Worm (Caenorhabditis elegans): Measurements from ENCODE around the gene T05C7.8.

The T05C7.8 gene

DNA sequence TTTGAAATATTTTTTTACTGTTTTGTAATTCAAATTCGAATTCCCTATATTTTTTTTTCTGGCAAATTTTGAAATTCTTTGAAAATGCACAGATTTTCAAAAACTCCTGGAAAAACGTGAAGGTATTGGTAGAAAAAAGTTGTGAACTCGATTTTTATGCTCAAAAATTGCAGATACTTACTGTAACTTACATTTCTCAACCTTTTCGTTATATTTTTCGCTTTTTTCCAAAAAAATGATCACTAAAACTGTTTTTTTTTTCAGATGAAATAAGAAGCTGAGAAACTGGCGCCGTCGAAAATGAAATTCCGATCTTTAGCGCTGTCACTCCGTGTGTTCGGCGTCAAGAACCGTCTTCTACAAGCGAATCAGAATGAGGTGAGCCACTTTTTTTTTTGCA, at the start of gene T05C7.8:
Gene T05C7.8 (plus strand): TSS at position 301 of the 400 bp plus-strand sequence.
- TF ChIP-seq elt-2 (tag; optimal IDR thresholded peaks at IDR 0.05) (no peak), pha-4 (tag; optimal IDR thresholded peaks at IDR 0.05) (no peak), syd-9 (tag; optimal IDR thresholded peaks at IDR 0.05) (no peak), unc-3 (GFP tag; conservative IDR thresholded peaks at IDR 0.05) (no peak), unc-3 (tag; optimal IDR thresholded peaks at IDR 0.05) (no peak), madf-2 (tag; optimal IDR thresholded peaks at IDR 0.05) (no peak), ceh-6 (GFP tag; optimal IDR thresholded peaks at IDR 0.05) (no peak), tbx-7 (tag; optimal IDR thresholded peaks at IDR 0.05) (no peak), ceh-31 (tag; optimal IDR thresholded peaks at IDR 0.05) (no peak), nfya-1 (tag; optimal IDR thresholded peaks at IDR 0.05) (no peak), lin-11 (tag; optimal IDR thresholded peaks at IDR 0.05) (no peak), nhr-11 (tag; optimal IDR thresholded peaks at IDR 0.05) (no peak), ztf-16 (tag; optimal IDR thresholded peaks at IDR 0.05) (no peak)

DNA sequence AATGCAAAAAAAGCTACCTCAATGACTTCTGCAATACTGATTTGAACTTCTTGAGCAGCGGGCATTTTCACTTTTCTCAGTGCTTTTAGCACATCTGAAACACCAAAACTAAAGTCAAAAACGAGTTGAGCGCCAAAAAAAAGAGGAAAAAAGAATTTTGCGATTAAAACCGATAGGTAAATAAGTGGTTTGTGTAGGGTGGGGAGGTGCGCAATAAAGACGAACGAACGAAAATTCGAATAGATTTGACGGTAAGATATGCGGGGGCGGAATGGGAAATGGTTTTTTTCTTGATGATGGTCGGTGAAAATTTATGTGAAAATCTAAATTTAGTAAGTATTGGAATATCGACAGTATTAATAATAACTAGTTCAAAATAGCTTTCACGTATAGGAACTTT, 27.4 kb upstream of the T05C7.8 start, which contains the start of gene frm-5.1:
Gene frm-5.1 (minus strand): TSS at position 101 of the 400 bp plus-strand sequence.
- TF ChIP-seq elt-4 (tag; optimal IDR thresholded peaks at IDR 0.05) (no peak), dmd-4 (tag; optimal IDR thresholded peaks at IDR 0.05; ENCODE audit: borderline replicate concordance) (no peak)

DNA sequence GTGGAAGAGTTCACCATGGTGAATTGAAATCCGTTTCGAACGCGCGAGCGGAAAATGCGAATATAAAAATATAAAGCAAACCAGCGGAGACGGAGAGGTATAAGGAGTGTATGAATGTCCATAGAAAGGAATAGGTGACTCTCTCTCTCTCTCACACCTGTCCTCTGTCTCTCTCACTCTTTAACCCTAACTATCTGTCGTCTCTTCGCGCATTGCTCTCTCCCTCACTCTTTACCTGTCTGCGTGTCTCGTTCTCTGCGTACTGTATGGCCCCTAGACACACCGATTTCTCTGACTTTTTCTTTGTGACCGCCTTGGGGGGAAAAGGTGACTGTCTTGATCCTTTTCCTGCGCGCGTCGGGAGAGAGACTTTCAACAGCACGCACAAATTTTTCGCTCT, 25.0 kb upstream of the T05C7.8 start:
- TF ChIP-seq lim-6 (tag; optimal IDR thresholded peaks at IDR 0.05), result no peak
- no peak for TF ChIP-seq elt-4 (tag; optimal IDR thresholded peaks at IDR 0.05)
- no peak for TF ChIP-seq mec-3 (tag; optimal IDR thresholded peaks at IDR 0.05; ENCODE audit: borderline replicate concordance)
- no peak for TF ChIP-seq ceh-34 (tag; optimal IDR thresholded peaks at IDR 0.05)
- TF ChIP-seq Y22D7AL.16 (tag; optimal IDR thresholded peaks at IDR 0.05), result no peak
- TF ChIP-seq rnt-1 (tag; optimal IDR thresholded peaks at IDR 0.05), result no peak
- no peak for TF ChIP-seq ceh-19 (GFP tag; optimal IDR thresholded peaks at IDR 0.05)
- TF ChIP-seq syd-9 (tag; optimal IDR thresholded peaks at IDR 0.05), result no peak
- no peak for TF ChIP-seq lin-11 (tag; optimal IDR thresholded peaks at IDR 0.05)
- TF ChIP-seq nfya-1 (tag; optimal IDR thresholded peaks at IDR 0.05), result peak; percentile 60
- TF ChIP-seq ceh-31 (tag; optimal IDR thresholded peaks at IDR 0.05), result peak; percentile 53
- no peak for TF ChIP-seq nhr-11 (tag; optimal IDR thresholded peaks at IDR 0.05)
- TF ChIP-seq hlh-6 (tag; optimal IDR thresholded peaks at IDR 0.05), result no peak
- TF ChIP-seq pqm-1 (tag; optimal IDR thresholded peaks at IDR 0.05), result no peak
- TF ChIP-seq hlh-15 (tag; optimal IDR thresholded peaks at IDR 0.05), result no peak
- TF ChIP-seq pax-1 (tag; optimal IDR thresholded peaks at IDR 0.05), result no peak
- no peak for TF ChIP-seq hlh-13 (GFP tag; optimal IDR thresholded peaks at IDR 0.05)
- no peak for TF ChIP-seq gmeb-2 (tag; optimal IDR thresholded peaks at IDR 0.05)
- no peak for TF ChIP-seq madf-2 (tag; optimal IDR thresholded peaks at IDR 0.05)
- no peak for TF ChIP-seq K02D7.2 (tag; optimal IDR thresholded peaks at IDR 0.05)
- peak; percentile 76 for TF ChIP-seq ref-2 (tag; optimal IDR thresholded peaks at IDR 0.05)
- no peak for TF ChIP-seq nhr-232 (tag; optimal IDR thresholded peaks at IDR 0.05)
- TF ChIP-seq elt-2 (tag; optimal IDR thresholded peaks at IDR 0.05), result peak; percentile 2
- no peak for TF ChIP-seq dmd-4 (tag; optimal IDR thresholded peaks at IDR 0.05; ENCODE audit: borderline replicate concordance)
- TF ChIP-seq F13H6.1 (tag; optimal IDR thresholded peaks at IDR 0.05), result no peak
- TF ChIP-seq unc-3 (GFP tag; conservative IDR thresholded peaks at IDR 0.05), result no peak
- TF ChIP-seq unc-3 (tag; optimal IDR thresholded peaks at IDR 0.05), result no peak
- no peak for TF ChIP-seq ets-4 (tag; optimal IDR thresholded peaks at IDR 0.05)
- TF ChIP-seq sdc-2 (tag; optimal IDR thresholded peaks at IDR 0.05), result no peak
- no peak for TF ChIP-seq pat-9 (tag; optimal IDR thresholded peaks at IDR 0.05)
- TF ChIP-seq zip-5 (tag; optimal IDR thresholded peaks at IDR 0.05), result no peak
- no peak for TF ChIP-seq C38D4.7 (GFP tag; optimal IDR thresholded peaks at IDR 0.05)
- no peak for TF ChIP-seq ttx-3 (tag; optimal IDR thresholded peaks at IDR 0.05)
- no peak for TF ChIP-seq odd-2 (tag; optimal IDR thresholded peaks at IDR 0.05)
- peak; percentile 32 for TF ChIP-seq tbx-2 (tag; optimal IDR thresholded peaks at IDR 0.05)
- no peak for TF ChIP-seq hlh-8 (tag; optimal IDR thresholded peaks at IDR 0.05)
- peak; percentile 7 for TF ChIP-seq ama-1 (optimal IDR thresholded peaks at IDR 0.05)
- no peak for TF ChIP-seq ceh-30 (tag; optimal IDR thresholded peaks at IDR 0.05)
- TF ChIP-seq ceh-9 (tag; optimal IDR thresholded peaks at IDR 0.05), result no peak
- no peak for TF ChIP-seq npax-4 (tag; optimal IDR thresholded peaks at IDR 0.05)
- TF ChIP-seq dve-1 (tag; optimal IDR thresholded peaks at IDR 0.05), result peak; percentile 59
- TF ChIP-seq ceh-2 (tag; optimal IDR thresholded peaks at IDR 0.05), result peak; percentile 9
- TF ChIP-seq ceh-24 (tag; optimal IDR thresholded peaks at IDR 0.05), result no peak
- peak; percentile 13 for TF ChIP-seq ceh-18 (tag; optimal IDR thresholded peaks at IDR 0.05)
- no peak for TF ChIP-seq ceh-14 (tag; optimal IDR thresholded peaks at IDR 0.05)
